Fruit fly (Drosophila melanogaster): ENCODE measurements around the gene CG13784.

The CG13784 gene

dm6 chr2L:7158798-7159197, 61.0 kb downstream of the CG13784 start (continued):
- TF ChIP-seq Eip74EF (GFP tag; optimal IDR thresholded peaks at IDR 0.05) (no peak), otp (GFP tag; IDR thresholded peaks at IDR 0.05) (peak; percentile 42; the same call in 1 of the 3 replicates), CG15601 (tag; optimal IDR thresholded peaks at IDR 0.05) (peak; percentile 73), HHEX (GFP tag; optimal IDR thresholded peaks at IDR 0.05) (peak; percentile 2), CG2199 (GFP tag; IDR thresholded peaks at IDR 0.05) (no peak), Hr51 (GFP tag; optimal IDR thresholded peaks at IDR 0.05) (no peak), CG16815 (GFP tag; optimal IDR thresholded peaks at IDR 0.05) (no peak), peb (GFP tag; IDR thresholded peaks at IDR 0.05) (no peak), tin (GFP tag; optimal IDR thresholded peaks at IDR 0.05) (no peak), fd96Cb (tag; optimal IDR thresholded peaks at IDR 0.05) (no peak), CG2678 (tag; optimal IDR thresholded peaks at IDR 0.05) (peak; percentile 44), CG9609 (GFP tag; optimal IDR thresholded peaks at IDR 0.05) (no peak), CG12299 (tag; optimal IDR thresholded peaks at IDR 0.05) (peak; percentile 4), pan (optimal IDR thresholded peaks at IDR 0.05) (no peak), pan (GFP tag; optimal IDR thresholded peaks at IDR 0.05 in 1 of 2, IDR thresholded peaks at IDR 0.05 in 1 of 2) (no peak), Sry-δ (GFP tag; optimal IDR thresholded peaks at IDR 0.05) (no peak), zfh1 (GFP tag; IDR thresholded peaks at IDR 0.05) (no peak), Jarid2 (GFP tag; optimal IDR thresholded peaks at IDR 0.05) (peak; percentile 20), CG34224 (GFP tag; IDR thresholded peaks at IDR 0.05; ENCODE audit: partially characterized antibody) (no peak), pnt (GFP tag; optimal IDR thresholded peaks at IDR 0.05) (peak; percentile 12), Pdp1 (GFP tag; optimal IDR thresholded peaks at IDR 0.05) (peak in 1 of 2 experiments; percentile 34), CG10431 (GFP tag; optimal IDR thresholded peaks at IDR 0.05) (no peak), bsh (GFP tag; optimal IDR thresholded peaks at IDR 0.05) (peak in 1 of 2 experiments; percentile 82), MESR4 (GFP tag; optimal IDR thresholded peaks at IDR 0.05) (no peak), CG10209 (GFP tag; optimal IDR thresholded peaks at IDR 0.05) (no peak), dmrt99B (tag; optimal IDR thresholded peaks at IDR 0.05) (peak; percentile 3), lab (GFP tag; optimal IDR thresholded peaks at IDR 0.05) (no peak), gro (GFP tag; optimal IDR thresholded peaks at IDR 0.05) (no peak), Blimp-1 (GFP tag; optimal IDR thresholded peaks at IDR 0.05) (peak; percentile 57), NC2α (GFP tag; optimal IDR thresholded peaks at IDR 0.05) (no peak), fd102C (GFP tag; optimal IDR thresholded peaks at IDR 0.05) (no peak), odd (GFP tag; optimal IDR thresholded peaks at IDR 0.05) (peak; percentile 4), CG2202 (tag; optimal IDR thresholded peaks at IDR 0.05) (no peak), MBD-R2 (GFP tag; IDR thresholded peaks at IDR 0.05) (no peak), cad (GFP tag; optimal IDR thresholded peaks at IDR 0.05) (no peak), CG13894 (tag; optimal IDR thresholded peaks at IDR 0.05) (no peak), sens (GFP tag) (peak; percentile 94), ftz-f1 (GFP tag; optimal IDR thresholded peaks at IDR 0.05) (no peak), Camta (GFP tag; optimal IDR thresholded peaks at IDR 0.05) (peak; percentile 58), onecut (GFP tag; IDR thresholded peaks at IDR 0.05) (peak; percentile 64), Fer3 (tag; optimal IDR thresholded peaks at IDR 0.05) (peak; percentile 2), pum (GFP tag; optimal IDR thresholded peaks at IDR 0.05) (no peak), Drgx (GFP tag; IDR thresholded peaks at IDR 0.05) (no peak), CG14965 (GFP tag; optimal IDR thresholded peaks at IDR 0.05; ENCODE audit: borderline replicate concordance) (no peak), CG12104 (GFP tag; optimal IDR thresholded peaks at IDR 0.05) (peak; percentile 28), tap (tag; optimal IDR thresholded peaks at IDR 0.05) (peak; percentile 37), Dll (GFP tag; IDR thresholded peaks at IDR 0.05; ENCODE audit: partially characterized antibody) (no peak), TFAM (GFP tag; optimal IDR thresholded peaks at IDR 0.05) (no peak), Vsx1 (GFP tag; optimal IDR thresholded peaks at IDR 0.05) (no peak), schlank (tag; optimal IDR thresholded peaks at IDR 0.05) (no peak)

Data from whole organism, embryonic.